Fruit fly (Drosophila melanogaster) whole organism, prepupa: ENCODE measurements around the gene CG10866.

Source experiments
- CG11294 ChIP-seq: fragments of 200-800 bp; sonication (Bioruptor generic); IDR thresholded peaks from 2 replicates; pipeline ENCODE4 v1.3.6; 2022; ENCODE audit warnings: missing biosample characterization, missing genetic modification characterization
- CG11762 ChIP-seq: fragments of 200-800 bp; sonication (Bioruptor generic); optimal IDR thresholded peaks from 3 replicates; lab custom pipeline; 2016; ENCODE audit warnings: missing biosample characterization, missing genetic modification characterization; ENCODE audit not compliant: insufficient read depth
- CG15336 ChIP-seq: fragments of 200-800 bp; sonication (Bioruptor generic); IDR thresholded peaks from 2 replicates; pipeline ENCODE4 v1.3.6; 2022; ENCODE audit warnings: missing biosample characterization, missing genetic modification characterization
- CG1621 ChIP-seq: fragments of 200-800 bp; sonication (Bioruptor generic); optimal IDR thresholded peaks from 3 replicates; lab custom pipeline; 2018; ENCODE audit warnings: missing biosample characterization, mild to moderate bottlenecking, missing genetic modification characterization
- CG3032 ChIP-seq: fragments of 200-800 bp; optimal IDR thresholded peaks from 2 replicates; lab custom pipeline; 2019; ENCODE audit warnings: missing biosample characterization, mild to moderate bottlenecking, missing genetic modification characterization, moderate library complexity
- CG31627 ChIP-seq: fragments of 200-800 bp; sonication (Bioruptor generic); optimal IDR thresholded peaks from 3 replicates; lab custom pipeline; 2016; ENCODE audit warnings: missing biosample characterization, missing genetic modification characterization
- CG32006 ChIP-seq: fragments of 200-800 bp; sonication (Bioruptor generic); optimal IDR thresholded peaks from 3 replicates; lab custom pipeline; 2017; ENCODE audit warnings: missing biosample characterization, mild to moderate bottlenecking, missing genetic modification characterization
- CG3919 ChIP-seq: fragments of 200-800 bp; sonication (Bioruptor generic); optimal IDR thresholded peaks from 3 replicates; lab custom pipeline; 2016; ENCODE audit warnings: missing biosample characterization, missing genetic modification characterization
- CG4318 ChIP-seq: fragments of 200-800 bp; sonication (Bioruptor generic); optimal IDR thresholded peaks from 3 replicates; lab custom pipeline; 2017; ENCODE audit warnings: missing biosample characterization, mild to moderate bottlenecking, missing genetic modification characterization
- CG6276 ChIP-seq: fragments of 200-800 bp; sonication (Bioruptor generic); optimal IDR thresholded peaks from 2 replicates; lab custom pipeline; 2017; ENCODE audit warnings: missing biosample characterization, mild to moderate bottlenecking, missing genetic modification characterization
- CG6854 ChIP-seq: fragments of 200-800 bp; sonication (Bioruptor generic); optimal IDR thresholded peaks from 2 replicates; lab custom pipeline; 2017; ENCODE audit warnings: missing biosample characterization, mild to moderate bottlenecking, missing genetic modification characterization
- CG8119 ChIP-seq: fragments of 200-800 bp; sonication (Bioruptor generic); IDR thresholded peaks from 3 replicates; pipeline ENCODE4 v1.3.6; 2022; ENCODE audit warnings: missing biosample characterization, missing genetic modification characterization
- CG8319 ChIP-seq: fragments of 200-800 bp; sonication (Bioruptor generic); optimal IDR thresholded peaks from 3 replicates; lab custom pipeline; 2016; ENCODE audit warnings: missing biosample characterization, missing genetic modification characterization
- CG8632 ChIP-seq: fragments of 200-800 bp; sonication (Bioruptor generic); optimal IDR thresholded peaks from 3 replicates; lab custom pipeline; 2016; ENCODE audit warnings: missing biosample characterization, missing genetic modification characterization
- CG9139 ChIP-seq: fragments of 200-800 bp; sonication (Bioruptor generic); optimal IDR thresholded peaks from 3 replicates; lab custom pipeline; 2017; ENCODE audit warnings: missing biosample characterization, mild to moderate bottlenecking, missing genetic modification characterization
- Gug ChIP-seq: fragments of 200-800 bp; sonication (Bioruptor generic); IDR thresholded peaks from 2 replicates; pipeline ENCODE4 v1.3.6; 2022; ENCODE audit warnings: missing biosample characterization, missing genetic modification characterization
- Lpt ChIP-seq: fragments of 200-800 bp; sonication (Bioruptor generic); optimal IDR thresholded peaks from 3 replicates; lab custom pipeline; 2016; ENCODE audit warnings: missing biosample characterization, missing genetic modification characterization
- Met ChIP-seq: fragments of 200-800 bp; sonication (Bioruptor generic); optimal IDR thresholded peaks from 3 replicates; lab custom pipeline; 2016; ENCODE audit warnings: missing biosample characterization, missing genetic modification characterization
- OdsH ChIP-seq: fragments of 200-800 bp; sonication (Bioruptor generic); optimal IDR thresholded peaks from 3 replicates; lab custom pipeline; 2016; ENCODE audit warnings: missing biosample characterization, missing genetic modification characterization
- Sox102F ChIP-seq: fragments of 200-800 bp; sonication (Bioruptor generic); optimal IDR thresholded peaks from 2 replicates; lab custom pipeline; 2016; ENCODE audit warnings: missing biosample characterization, mild to moderate bottlenecking, missing genetic modification characterization
- Sox14 ChIP-seq: fragments of 200-800 bp; sonication (Bioruptor generic); optimal IDR thresholded peaks from 3 replicates; lab custom pipeline; 2016; ENCODE audit warnings: missing biosample characterization, missing genetic modification characterization
- Sox15 ChIP-seq: fragments of 200-800 bp; sonication (Bioruptor generic); optimal IDR thresholded peaks from 3 replicates; lab custom pipeline; 2016; ENCODE audit warnings: missing biosample characterization, missing genetic modification characterization
- achi ChIP-seq: fragments of 200-800 bp; sonication (Bioruptor generic); optimal IDR thresholded peaks from 3 replicates; lab custom pipeline; 2016; ENCODE audit warnings: missing biosample characterization, missing genetic modification characterization
- eg ChIP-seq: fragments of 200-800 bp; sonication (Bioruptor generic); IDR thresholded peaks from 3 replicates; pipeline ENCODE4 v1.3.6; 2022; ENCODE audit warnings: missing biosample characterization, missing genetic modification characterization
- fd59A ChIP-seq: fragments of 200-800 bp; sonication (Bioruptor generic); optimal IDR thresholded peaks from 2 replicates; lab custom pipeline; 2017; ENCODE audit warnings: missing biosample characterization, mild to moderate bottlenecking, missing genetic modification characterization, missing genetic modification reagents
- fd85E ChIP-seq: fragments of 200-800 bp; sonication (Bioruptor generic); optimal IDR thresholded peaks from 3 replicates; lab custom pipeline; 2016; ENCODE audit warnings: missing biosample characterization, missing genetic modification characterization
- lz ChIP-seq: fragments of 200-800 bp; sonication (Bioruptor generic); optimal IDR thresholded peaks from 3 replicates; lab custom pipeline; 2016; ENCODE audit warnings: missing biosample characterization, missing genetic modification characterization
- net ChIP-seq: fragments of 200-800 bp; sonication (Bioruptor generic); optimal IDR thresholded peaks from 3 replicates; lab custom pipeline; 2016; ENCODE audit warnings: missing biosample characterization, missing genetic modification characterization
- salr ChIP-seq, 2 experiments: fragments of 200-800 bp; sonication (Bioruptor generic); optimal IDR thresholded peaks; 3 replicates each; lab custom pipeline; 2016 to 2018; ENCODE audit warnings: missing biosample characterization in 2 of 2, missing genetic modification characterization in 2 of 2, mild to moderate bottlenecking in 1 of 2
- ss ChIP-seq, 2 experiments: fragments of 200-800 bp; sonication (Bioruptor generic); optimal IDR thresholded peaks; 2 replicates in 1 of 2; 3 replicates in 1 of 2; lab custom pipeline; 2017 to 2018; ENCODE audit warnings: mild to moderate bottlenecking in 2 of 2, missing biosample characterization in 2 of 2, missing genetic modification characterization in 2 of 2, moderate library complexity in 1 of 2
- svp ChIP-seq: fragments of 200-800 bp; sonication (Bioruptor generic); peaks from one replicate; lab custom pipeline; 2016; ENCODE audit warnings: missing biosample characterization, missing genetic modification characterization
- vri ChIP-seq: fragments of 200-800 bp; sonication (Bioruptor generic); optimal IDR thresholded peaks from 3 replicates; lab custom pipeline; 2016; ENCODE audit warnings: missing biosample characterization, mild to moderate bottlenecking, missing genetic modification characterization

Gene CG10866

dm6 chr3L:3890860-3891259 lies 46.9 kb downstream of the CG10866 start (continued):
- TF ChIP-seq CG6276 (GFP tag; lab: Kevin White, UChicago): no peak
- TF ChIP-seq CG8119 (GFP tag; lab: Robert Waterston, UW): peak; percentile 53; the same call in 1 of the 3 replicates
- no peak for TF ChIP-seq CG11294
- TF ChIP-seq eg (GFP tag; lab: Robert Waterston, UW): 0 out of 3 replicates have a peak, but pooled peaks have one; percentile 44
- TF ChIP-seq CG15336 (GFP tag; lab: Robert Waterston, UW): no peak; the same call in 1 of the 2 replicates
- TF ChIP-seq CG32006 (GFP tag; lab: Kevin White, UChicago): peak; percentile 59
- TF ChIP-seq CG8319 (GFP tag; lab: Kevin White, UChicago): no peak
- TF ChIP-seq achi (GFP tag; lab: Kevin White, UChicago): peak; percentile 21
- TF ChIP-seq CG3032 (tag; lab: Kevin White, UChicago): peak; percentile 27
- no peak for TF ChIP-seq svp (GFP tag; lab: Kevin White, UChicago)
- TF ChIP-seq CG4318 (GFP tag; lab: Kevin White, UChicago): no peak
- no peak for TF ChIP-seq Sox15 (GFP tag; lab: Kevin White, UChicago)
- TF ChIP-seq CG8632 (GFP tag; lab: Kevin White, UChicago): no peak
- TF ChIP-seq Gug: no peak
- TF ChIP-seq ss (GFP tag; optimal IDR thresholded peaks at IDR 0.05; lab: Kevin White, UChicago): no peak
- TF ChIP-seq Lpt (GFP tag; lab: Kevin White, UChicago): peak; percentile 21
- TF ChIP-seq Sox14 (GFP tag; lab: Kevin White, UChicago): peak; percentile 9
- no peak for TF ChIP-seq net (GFP tag; lab: Kevin White, UChicago)
- TF ChIP-seq fd85E (GFP tag; lab: Kevin White, UChicago): no peak
- TF ChIP-seq CG11762 (GFP tag; lab: Kevin White, UChicago): no peak
- no peak for TF ChIP-seq CG1621 (tag; lab: Kevin White, UChicago)
- TF ChIP-seq CG3919 (GFP tag; lab: Kevin White, UChicago): peak; percentile 41
- TF ChIP-seq fd59A: no peak
- no peak for TF ChIP-seq vri
- TF ChIP-seq CG6854 (GFP tag; lab: Kevin White, UChicago): no peak
- TF ChIP-seq Met (GFP tag; lab: Kevin White, UChicago): peak; percentile 13
- TF ChIP-seq OdsH (GFP tag; lab: Kevin White, UChicago): peak; percentile 16
- no peak for TF ChIP-seq CG31627 (GFP tag; lab: Kevin White, UChicago)
- TF ChIP-seq CG9139 (GFP tag; lab: Kevin White, UChicago): no peak
- TF ChIP-seq lz: no peak

- TF ChIP-seq CG11762 (GFP tag; lab: Kevin White, UChicago): no peak
- TF ChIP-seq salr (GFP tag; optimal IDR thresholded peaks at IDR 0.05; lab: Kevin White, UChicago): no peak
- no peak for TF ChIP-seq Sox15 (GFP tag; lab: Kevin White, UChicago)
- no peak for TF ChIP-seq CG8632 (GFP tag; lab: Kevin White, UChicago)
- no peak for TF ChIP-seq svp (GFP tag; lab: Kevin White, UChicago)
- no peak for TF ChIP-seq Sox102F (GFP tag; lab: Kevin White, UChicago)
- no peak for TF ChIP-seq Lpt (GFP tag; lab: Kevin White, UChicago)
Observed at dm6 chr3L:3887392-3887791, 50.4 kb downstream of the CG10866 start.
